Worm (Caenorhabditis elegans) whole organism, L3 larva: ENCODE results near the gene set-19.

Source experiments
- aly-2 ChIP-seq: fragments of 150-350 bp; optimal IDR thresholded peaks from 2 replicates; lab custom pipeline; 2014; ENCODE audit warnings: missing biosample characterization, missing genetic modification characterization
- elt-2 ChIP-seq: sonication (generic microtip); optimal IDR thresholded peaks from 2 replicates; lab custom pipeline; 2016; ENCODE audit warnings: missing genetic modification reagents, mild to moderate bottlenecking, missing genetic modification characterization, missing compliant biosample characterization
- eor-1 ChIP-seq, 2 experiments: fragments of 150-350 bp; optimal IDR thresholded peaks; 2 replicates each; lab custom pipeline; 2014 to 2018; ENCODE audit warnings: missing biosample characterization in 2 of 2, missing genetic modification characterization in 2 of 2
- fos-1 ChIP-seq: fragments of 150-350 bp; optimal IDR thresholded peaks from 2 replicates; lab custom pipeline; 2014; ENCODE audit warnings: missing biosample characterization, missing genetic modification characterization
- lin-39 ChIP-seq: fragments of 150-350 bp; optimal IDR thresholded peaks from 2 replicates; lab custom pipeline; 2018; ENCODE audit warnings: missing biosample characterization, missing genetic modification reagents, missing genetic modification characterization
- nhr-28 ChIP-seq: fragments of 150-350 bp; optimal IDR thresholded peaks from 2 replicates; lab custom pipeline; 2014; ENCODE audit warnings: missing biosample characterization, missing genetic modification characterization
- pha-4 ChIP-seq: fragments of 150-350 bp; optimal IDR thresholded peaks from 2 replicates; lab custom pipeline; 2014; ENCODE audit warnings: missing biosample characterization, missing genetic modification reagents, missing genetic modification characterization
- snpc-4 ChIP-seq: fragments of 150-350 bp; optimal IDR thresholded peaks from 2 replicates; lab custom pipeline; 2014; ENCODE audit warnings: missing biosample characterization, missing genetic modification characterization
- unc-39 ChIP-seq: sonication (generic microtip); optimal IDR thresholded peaks from 4 replicates; lab custom pipeline; 2017; ENCODE audit warnings: missing biosample characterization, missing genetic modification characterization

DNA sequence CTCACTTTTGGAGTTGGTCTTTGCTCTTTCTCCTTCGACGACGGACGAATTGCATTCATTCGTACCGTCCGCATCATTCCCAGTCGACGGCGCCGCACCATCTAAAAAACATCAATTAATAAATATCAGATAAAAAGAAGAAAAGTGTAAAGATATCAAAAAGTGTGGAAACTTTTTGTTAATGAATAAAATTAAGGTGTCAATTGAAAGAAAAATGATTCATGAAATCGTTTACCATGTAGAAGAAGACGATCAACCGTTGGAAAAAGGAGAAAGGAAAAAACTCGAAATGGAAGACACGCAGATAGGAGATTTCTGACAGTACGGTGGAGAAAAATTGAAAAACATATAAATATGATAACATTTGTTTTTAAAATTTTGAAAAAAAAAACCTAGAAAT lies at the start of gene set-19:
- no peak for TF ChIP-seq fos-1 (tag; lab: Kevin White, UChicago)
- TF ChIP-seq pha-4 (tag; lab: Kevin White, UChicago): no peak
- no peak for TF ChIP-seq eor-1 (tag; optimal IDR thresholded peaks at IDR 0.05; lab: Kevin White, UChicago)
- no peak for TF ChIP-seq snpc-4 (tag; lab: Kevin White, UChicago)
- no peak for TF ChIP-seq nhr-28 (tag; lab: Kevin White, UChicago)
- no peak for TF ChIP-seq lin-39 (tag; lab: Kevin White, UChicago)
- no peak for TF ChIP-seq unc-39 (tag; lab: Kevin White, UChicago)
- no peak for TF ChIP-seq elt-2 (tag; lab: Kevin White, UChicago)
- no peak for TF ChIP-seq aly-2 (tag; lab: Kevin White, UChicago)
